Fruit fly (Drosophila melanogaster) whole organism, pupa: ENCODE results near the gene Glut4EF.

Experiments used
- CG10348 ChIP-seq: fragments of 200-800 bp; sonication (Bioruptor generic); IDR thresholded peaks from 2 replicates; pipeline ENCODE4 v1.3.6; 2022; ENCODE audit warnings: missing biosample characterization, missing genetic modification characterization
- CG12605 ChIP-seq: fragments of 200-800 bp; sonication (Bioruptor generic); IDR thresholded peaks from 2 replicates; pipeline ENCODE4 v1.3.6; 2022; ENCODE audit warnings: missing biosample characterization, missing genetic modification characterization
- CG13204 ChIP-seq: fragments of 200-800 bp; sonication (Bioruptor generic); optimal IDR thresholded peaks from 2 replicates; lab custom pipeline; 2018; ENCODE audit warnings: missing biosample characterization, mild to moderate bottlenecking, missing genetic modification characterization, moderate library complexity
- CG14655 ChIP-seq: fragments of 200-800 bp; sonication (Bioruptor generic); optimal IDR thresholded peaks from 3 replicates; lab custom pipeline; 2017; ENCODE audit warnings: mild to moderate bottlenecking, missing biosample characterization, missing genetic modification reagents, missing genetic modification characterization
- CG15710 ChIP-seq: fragments of 200-800 bp; sonication (Bioruptor generic); optimal IDR thresholded peaks from 2 replicates; lab custom pipeline; 2018; ENCODE audit warnings: missing biosample characterization, mild to moderate bottlenecking, missing genetic modification characterization, moderate library complexity
- CG17806 ChIP-seq: fragments of 200-800 bp; sonication (Bioruptor generic); optimal IDR thresholded peaks from 2 replicates; lab custom pipeline; 2018; ENCODE audit warnings: missing biosample characterization, mild to moderate bottlenecking, missing genetic modification characterization, moderate library complexity
- CG32121 ChIP-seq: fragments of 200-800 bp; sonication (Bioruptor generic); IDR thresholded peaks from 2 replicates; pipeline ENCODE4 v1.3.6; 2022; ENCODE audit warnings: missing biosample characterization, missing genetic modification characterization
- CG34367 ChIP-seq: fragments of 200-800 bp; sonication (Bioruptor generic); optimal IDR thresholded peaks from 2 replicates; lab custom pipeline; 2018; ENCODE audit warnings: missing biosample characterization, mild to moderate bottlenecking, missing genetic modification characterization
- CG4496 ChIP-seq: fragments of 200-800 bp; sonication (Bioruptor generic); IDR thresholded peaks from 3 replicates; pipeline ENCODE4 v1.3.6; 2022; ENCODE audit warnings: missing biosample characterization, missing genetic modification characterization
- CG8159 ChIP-seq: fragments of 200-800 bp; sonication (Bioruptor generic); optimal IDR thresholded peaks from 3 replicates; lab custom pipeline; 2018; ENCODE audit warnings: missing biosample characterization, mild to moderate bottlenecking, missing genetic modification characterization, moderate library complexity
- CG8301 ChIP-seq: fragments of 200-800 bp; sonication (Bioruptor generic); optimal IDR thresholded peaks from 2 replicates; lab custom pipeline; 2018; ENCODE audit warnings: missing biosample characterization, mild to moderate bottlenecking, missing genetic modification characterization
- CG9948 ChIP-seq: fragments of 200-800 bp; sonication (Bioruptor generic); optimal IDR thresholded peaks from 2 replicates; lab custom pipeline; 2018; ENCODE audit warnings: missing biosample characterization, mild to moderate bottlenecking, missing genetic modification characterization, moderate library complexity
- D1 ChIP-seq: fragments of 200-800 bp; sonication (Bioruptor generic); optimal IDR thresholded peaks from 2 replicates; lab custom pipeline; 2018; ENCODE audit warnings: missing biosample characterization, mild to moderate bottlenecking, missing genetic modification characterization, moderate library complexity
- EcR ChIP-seq: fragments of 200-800 bp; sonication (Bioruptor generic); optimal IDR thresholded peaks from 3 replicates; lab custom pipeline; 2019; ENCODE audit warnings: missing biosample characterization, missing genetic modification characterization, mild to moderate bottlenecking, moderate library complexity, missing genetic modification reagents
- Ets98B ChIP-seq: fragments of 200-800 bp; sonication (Bioruptor generic); IDR thresholded peaks from 2 replicates; pipeline ENCODE4 v1.3.6; 2022; ENCODE audit warnings: missing biosample characterization, missing genetic modification characterization
- Pif1A ChIP-seq: fragments of 200-800 bp; sonication (Bioruptor generic); optimal IDR thresholded peaks from 3 replicates; lab custom pipeline; 2016; ENCODE audit warnings: missing biosample characterization, missing genetic modification characterization
- Pif1B ChIP-seq: fragments of 200-800 bp; sonication (Bioruptor generic); optimal IDR thresholded peaks from 3 replicates; lab custom pipeline; 2016; ENCODE audit warnings: missing biosample characterization, missing genetic modification characterization
- Snoo ChIP-seq: fragments of 200-800 bp; sonication (Bioruptor generic); optimal IDR thresholded peaks from 3 replicates; lab custom pipeline; 2017; ENCODE audit warnings: missing biosample characterization, mild to moderate bottlenecking, missing genetic modification characterization, inconsistent platforms
- fd96Ca ChIP-seq: fragments of 200-800 bp; sonication (Bioruptor generic); IDR thresholded peaks from 3 replicates; pipeline ENCODE4 v1.3.6; 2022; ENCODE audit warnings: missing biosample characterization, missing genetic modification characterization
- gl ChIP-seq: fragments of 200-800 bp; sonication (Bioruptor generic); optimal IDR thresholded peaks from 2 replicates; lab custom pipeline; 2018; ENCODE audit warnings: missing biosample characterization, mild to moderate bottlenecking, missing genetic modification characterization
- rn ChIP-seq: fragments of 200-800 bp; sonication (Bioruptor generic); IDR thresholded peaks from 2 replicates; pipeline ENCODE4 v1.3.6; 2022; ENCODE audit warnings: missing biosample characterization, missing genetic modification characterization

The Glut4EF gene

DNA sequence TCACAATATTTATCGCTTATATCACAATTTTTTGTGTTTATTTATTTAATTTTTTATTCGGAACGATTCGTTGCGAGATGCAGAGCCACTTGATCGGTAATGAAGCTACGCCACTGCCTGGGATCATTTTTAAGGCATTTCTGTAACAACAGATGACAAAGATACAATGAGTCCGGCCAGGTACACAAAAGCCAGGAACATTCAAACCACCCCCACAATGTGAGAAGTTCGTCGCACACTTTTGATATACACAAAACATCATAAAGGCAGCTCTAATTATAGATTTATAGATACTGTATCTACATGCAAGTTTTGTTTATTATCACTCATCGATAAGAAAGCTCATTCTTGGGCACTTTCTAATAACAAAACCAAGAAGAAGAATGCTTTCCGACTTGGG lies 150.6 kb downstream of the Glut4EF start, which contains the start of gene CG31407:
TSS of gene CG31407 (minus strand) at position 101 of the 400 bp plus-strand sequence.
- TF ChIP-seq rn = no peak
- no peak for TF ChIP-seq CG8159 (tag; lab: Kevin White, UChicago)
- no peak for TF ChIP-seq CG8301 (tag; lab: Kevin White, UChicago)
- no peak for TF ChIP-seq CG15710 (tag; lab: Kevin White, UChicago)
- no peak for TF ChIP-seq Pif1B (GFP tag; lab: Kevin White, UChicago)
- TF ChIP-seq CG13204 (GFP tag; lab: Kevin White, UChicago) = no peak
- TF ChIP-seq, all 21 proteins: peak for 0

DNA sequence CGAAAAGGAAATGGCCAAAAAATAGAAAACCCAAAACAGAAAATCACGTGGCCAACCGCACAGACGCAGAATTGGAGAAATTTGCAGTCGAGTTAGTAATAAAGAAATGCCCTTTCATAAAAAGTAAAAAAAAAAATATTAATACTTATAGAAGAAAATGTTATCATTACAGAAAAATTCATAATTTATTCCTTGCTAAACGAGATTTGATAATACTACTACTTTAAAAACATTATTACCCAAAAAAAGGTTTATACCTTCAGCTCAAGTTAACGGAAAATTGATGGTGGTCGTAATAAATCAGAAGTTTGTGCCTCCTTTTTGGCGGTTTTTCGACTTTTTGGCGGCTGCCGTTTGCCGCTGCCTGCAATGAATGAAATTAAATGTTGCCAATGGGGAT lies 153.9 kb downstream of the Glut4EF start:
- TF ChIP-seq CG12605 (GFP tag; lab: Robert Waterston, UW) (no peak), EcR (no peak), Pif1B (GFP tag; lab: Kevin White, UChicago) (no peak), D1 (tag; lab: Kevin White, UChicago) (no peak), CG14655 (GFP tag; lab: Kevin White, UChicago) (peak; percentile 48), CG4496 (GFP tag; lab: Robert Waterston, UW) (no peak)

- TF ChIP-seq CG9948 (tag; lab: Kevin White, UChicago) (no peak), rn (no peak), CG34367 (tag; lab: Kevin White, UChicago) (no peak), Snoo (tag; lab: Kevin White, UChicago) (no peak), CG14655 (GFP tag; lab: Kevin White, UChicago) (no peak), CG32121 (GFP tag; lab: Robert Waterston, UW) (no peak), CG12605 (GFP tag; lab: Robert Waterston, UW) (no peak), CG4496 (GFP tag; lab: Robert Waterston, UW) (no peak), CG15710 (tag; lab: Kevin White, UChicago) (no peak)
Observed at dm6 chr3R:10031480-10031879, 157.0 kb downstream of the Glut4EF start.

- no peak for TF ChIP-seq gl
- TF ChIP-seq EcR = no peak
- TF ChIP-seq CG10348 (GFP tag; lab: Robert Waterston, UW) = no peak
- no peak for TF ChIP-seq CG8301 (tag; lab: Kevin White, UChicago)
- no peak for TF ChIP-seq CG15710 (tag; lab: Kevin White, UChicago)
- TF ChIP-seq Ets98B (GFP tag; lab: Robert Waterston, UW) = no peak
- no peak for TF ChIP-seq CG17806 (tag; lab: Kevin White, UChicago)
Observed at dm6 chr3R:10032951-10033720, 158.7 kb downstream of the Glut4EF start.

dm6 chr3R:10034995-10035446 lies 160.5 kb downstream of the Glut4EF start:
- TF ChIP-seq EcR (peak; percentile 82), CG4496 (GFP tag; lab: Robert Waterston, UW) (peak; percentile 27; the same call in 1 of the 3 replicates), CG14655 (GFP tag; lab: Kevin White, UChicago) (peak; percentile 11), Snoo (tag; lab: Kevin White, UChicago) (no peak), Pif1A (no peak), fd96Ca (GFP tag; lab: Robert Waterston, UW) (no peak), CG9948 (tag; lab: Kevin White, UChicago) (no peak), D1 (tag; lab: Kevin White, UChicago) (no peak)

DNA sequence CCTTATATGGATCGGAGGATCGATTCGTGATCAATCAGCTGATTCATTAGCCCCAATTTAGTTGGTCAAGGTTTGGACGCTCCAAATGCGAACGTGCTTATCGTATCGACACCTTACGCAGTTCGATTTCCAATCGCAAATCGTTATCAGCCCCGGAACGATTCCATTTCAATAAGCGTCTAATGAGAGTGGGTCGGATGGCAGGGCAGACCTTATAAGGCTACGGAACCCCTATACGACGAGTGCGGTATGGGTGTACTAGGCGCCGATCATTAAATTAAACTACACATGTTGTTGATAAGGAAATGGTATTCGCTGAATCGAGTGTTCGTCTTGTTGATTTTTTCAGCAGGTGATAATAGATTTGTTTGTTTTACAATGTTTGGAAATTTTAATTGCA lies 161.3 kb downstream of the Glut4EF start:
- no peak for TF ChIP-seq Pif1A
- TF ChIP-seq CG34367 (tag; lab: Kevin White, UChicago) = no peak
- TF ChIP-seq CG17806 (tag; lab: Kevin White, UChicago) = no peak
- TF ChIP-seq CG8159 (tag; lab: Kevin White, UChicago) = no peak
- no peak for TF ChIP-seq Snoo (tag; lab: Kevin White, UChicago)
- TF ChIP-seq D1 (tag; lab: Kevin White, UChicago) = no peak
- no peak for TF ChIP-seq CG12605 (GFP tag; lab: Robert Waterston, UW)
- no peak for TF ChIP-seq CG32121 (GFP tag; lab: Robert Waterston, UW)
- no peak for TF ChIP-seq CG8301 (tag; lab: Kevin White, UChicago)
- TF ChIP-seq rn = no peak
- TF ChIP-seq Pif1B (GFP tag; lab: Kevin White, UChicago) = no peak
- TF ChIP-seq EcR = no peak
- TF ChIP-seq CG4496 (GFP tag; lab: Robert Waterston, UW) = no peak
- TF ChIP-seq Ets98B (GFP tag; lab: Robert Waterston, UW) = no peak
- TF ChIP-seq CG9948 (tag; lab: Kevin White, UChicago) = no peak
- TF ChIP-seq gl = no peak
- no peak for TF ChIP-seq CG10348 (GFP tag; lab: Robert Waterston, UW)

- TF ChIP-seq CG34367 (tag; lab: Kevin White, UChicago) (no peak), EcR (peak; percentile 92)
Observed at dm6 chr3R:10039188-10039587, 164.7 kb downstream of the Glut4EF start.
